Worm (Caenorhabditis elegans): Measurements from ENCODE around the gene fbxa-4.

DNA sequence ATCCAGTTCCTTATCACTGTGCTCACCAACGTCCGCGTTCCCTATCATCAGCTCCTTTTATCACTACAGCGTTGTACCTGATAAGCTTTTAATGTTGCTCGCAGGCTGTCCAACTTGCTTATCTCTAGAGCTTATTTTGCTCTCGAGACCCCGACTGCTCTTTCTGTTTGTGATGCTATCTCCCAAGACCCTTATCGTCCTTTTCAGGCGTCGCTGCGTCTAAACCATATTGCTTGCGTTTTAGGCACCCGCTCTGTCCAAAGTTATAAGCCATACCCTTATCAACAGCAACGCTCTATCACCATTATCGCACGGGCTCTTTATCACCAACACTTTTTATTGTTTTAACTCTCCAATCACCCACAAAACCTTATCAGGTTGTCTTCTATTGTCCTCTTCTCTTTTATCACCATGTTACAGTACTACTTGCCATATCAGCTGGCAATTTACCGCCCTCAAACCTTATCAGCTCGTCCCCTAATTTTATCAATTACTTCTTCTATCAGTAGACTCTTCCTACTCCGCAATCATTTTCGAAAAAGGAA lies 36.8 kb downstream of the fbxa-4 start:
- TF ChIP-seq dao-5 (tag; optimal IDR thresholded peaks at IDR 0.05) (no peak), him-1 (tag; optimal IDR thresholded peaks at IDR 0.05) (no peak), W03F9.2 (tag; optimal IDR thresholded peaks at IDR 0.05) (peak; percentile 18)
